Worm (Caenorhabditis elegans) whole organism, L3 larva: ENCODE measurements around the gene ptp-3.

Experiments used
- aly-2 ChIP-seq: fragments of 150-350 bp; optimal IDR thresholded peaks from 2 replicates; lab custom pipeline; 2014; ENCODE audit warnings: missing biosample characterization, missing genetic modification characterization
- ceh-28 ChIP-seq: fragments of 150-350 bp; optimal IDR thresholded peaks from 2 replicates; lab custom pipeline; 2014; ENCODE audit warnings: missing biosample characterization, missing genetic modification reagents, missing genetic modification characterization
- ceh-82 ChIP-seq: fragments of 150-350 bp; optimal IDR thresholded peaks from 2 replicates; lab custom pipeline; 2014; ENCODE audit warnings: missing biosample characterization, missing genetic modification characterization
- daf-12 ChIP-seq: fragments of 150-350 bp; optimal IDR thresholded peaks from 2 replicates; lab custom pipeline; 2014; ENCODE audit warnings: missing biosample characterization, missing genetic modification reagents, missing genetic modification characterization
- egl-5 ChIP-seq: fragments of 150-350 bp; optimal IDR thresholded peaks from 2 replicates; lab custom pipeline; 2017; ENCODE audit warnings: missing biosample characterization, missing genetic modification reagents, missing genetic modification characterization, inconsistent platforms
- elt-1 ChIP-seq: fragments of 150-350 bp; optimal IDR thresholded peaks from 2 replicates; lab custom pipeline; 2014; ENCODE audit warnings: missing biosample characterization, missing genetic modification characterization
- eor-1 ChIP-seq, 2 experiments: fragments of 150-350 bp; optimal IDR thresholded peaks; 2 replicates each; lab custom pipeline; 2014 to 2018; ENCODE audit warnings: missing biosample characterization in 2 of 2, missing genetic modification characterization in 2 of 2
- fkh-10 ChIP-seq: sonication (generic microtip); optimal IDR thresholded peaks from 2 replicates; lab custom pipeline; 2017; ENCODE audit warnings: missing biosample characterization, missing genetic modification reagents, missing genetic modification characterization
- hmg-11 ChIP-seq: sonication (generic microtip); optimal IDR thresholded peaks from 2 replicates; lab custom pipeline; 2016; ENCODE audit warnings: missing genetic modification characterization, missing compliant biosample characterization
- jun-1 ChIP-seq: fragments of 150-350 bp; optimal IDR thresholded peaks from 2 replicates; lab custom pipeline; 2014; ENCODE audit warnings: missing biosample characterization, missing genetic modification reagents, missing genetic modification characterization
- lin-39 ChIP-seq: fragments of 150-350 bp; optimal IDR thresholded peaks from 2 replicates; lab custom pipeline; 2018; ENCODE audit warnings: missing biosample characterization, missing genetic modification reagents, missing genetic modification characterization
- lsy-12 ChIP-seq: sonication (generic microtip); optimal IDR thresholded peaks from 2 replicates; lab custom pipeline; 2016; ENCODE audit warnings: mild to moderate bottlenecking, missing genetic modification characterization, missing compliant biosample characterization
- nfya-1 ChIP-seq: sonication (generic microtip); optimal IDR thresholded peaks from 2 replicates; lab custom pipeline; 2017; ENCODE audit warnings: missing genetic modification characterization, mild to moderate bottlenecking, missing compliant biosample characterization, antibody characterized with exemption, moderate library complexity; ENCODE audit not compliant: insufficient read depth
- nhr-25 ChIP-seq: sonication (generic microtip); optimal IDR thresholded peaks from 2 replicates; lab custom pipeline; 2017; ENCODE audit warnings: missing biosample characterization, missing genetic modification characterization
- nhr-28 ChIP-seq: fragments of 150-350 bp; optimal IDR thresholded peaks from 2 replicates; lab custom pipeline; 2014; ENCODE audit warnings: missing biosample characterization, missing genetic modification characterization
- nhr-76 ChIP-seq: fragments of 150-350 bp; sonication (generic microtip); optimal IDR thresholded peaks from 5 replicates; lab custom pipeline; 2014; ENCODE audit warnings: missing biosample characterization, missing genetic modification characterization
- nhr-77 ChIP-seq: fragments of 150-350 bp; optimal IDR thresholded peaks from 2 replicates; lab custom pipeline; 2014; ENCODE audit warnings: missing biosample characterization, missing genetic modification characterization
- pha-4 ChIP-seq: fragments of 150-350 bp; optimal IDR thresholded peaks from 2 replicates; lab custom pipeline; 2014; ENCODE audit warnings: missing biosample characterization, missing genetic modification reagents, missing genetic modification characterization
- pqm-1 ChIP-seq: fragments of 150-350 bp; optimal IDR thresholded peaks from 2 replicates; lab custom pipeline; 2017; ENCODE audit warnings: missing biosample characterization, missing genetic modification characterization, inconsistent platforms
- skn-1 ChIP-seq: fragments of 150-350 bp; optimal IDR thresholded peaks from 2 replicates; lab custom pipeline; 2014; ENCODE audit warnings: missing biosample characterization, missing genetic modification characterization
- tbx-2 ChIP-seq: sonication (generic microtip); optimal IDR thresholded peaks from 2 replicates; lab custom pipeline; 2016; ENCODE audit warnings: mild to moderate bottlenecking, missing genetic modification characterization, missing compliant biosample characterization
- unc-62 ChIP-seq: fragments of 150-350 bp; sonication (generic microtip); optimal IDR thresholded peaks from 4 replicates; lab custom pipeline; 2014; ENCODE audit warnings: missing biosample characterization, missing genetic modification reagents, missing genetic modification characterization
- zag-1 ChIP-seq: fragments of 150-350 bp; optimal IDR thresholded peaks from 2 replicates; lab custom pipeline; 2014; ENCODE audit warnings: missing biosample characterization, missing genetic modification characterization
- ztf-11 ChIP-seq: fragments of 150-350 bp; optimal IDR thresholded peaks from 2 replicates; lab custom pipeline; 2014; ENCODE audit warnings: missing biosample characterization, missing genetic modification characterization
- ztf-4 ChIP-seq: fragments of 150-350 bp; optimal IDR thresholded peaks from 2 replicates; lab custom pipeline; 2014; ENCODE audit warnings: missing biosample characterization, missing genetic modification characterization

Gene ptp-3

DNA sequence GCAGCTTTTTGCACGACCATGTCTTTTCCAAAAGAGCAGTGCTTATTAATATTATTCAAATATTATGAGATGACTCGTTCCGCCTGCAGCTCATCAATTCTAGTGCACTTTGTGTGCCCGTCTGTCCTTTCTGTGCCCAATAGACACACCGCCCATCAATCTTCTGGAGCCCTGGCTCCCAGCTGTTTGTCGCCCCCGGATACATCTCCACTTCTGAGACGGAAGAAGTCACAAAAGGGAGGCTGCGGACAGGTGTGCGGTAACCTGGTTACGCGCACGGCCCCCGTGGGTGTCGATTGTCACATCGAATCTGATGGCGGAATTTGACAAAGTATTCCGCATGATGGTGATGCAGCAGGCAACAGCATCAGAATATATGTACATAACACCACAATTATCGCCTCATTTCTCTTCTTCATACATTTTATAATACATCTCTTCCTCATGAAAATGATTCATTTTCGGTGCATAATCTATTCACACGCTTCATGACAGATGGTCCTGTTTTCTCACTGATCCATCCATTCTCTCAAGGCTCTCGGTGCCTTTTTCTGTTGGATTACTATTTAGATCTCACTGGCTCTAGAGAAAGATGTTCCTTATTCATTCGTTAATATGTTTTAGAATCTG is 11.2 kb downstream of the ptp-3 start:
- TF ChIP-seq nhr-25 (tag; lab: Kevin White, UChicago) (no peak), lin-39 (tag; lab: Kevin White, UChicago) (peak; percentile 56)

DNA sequence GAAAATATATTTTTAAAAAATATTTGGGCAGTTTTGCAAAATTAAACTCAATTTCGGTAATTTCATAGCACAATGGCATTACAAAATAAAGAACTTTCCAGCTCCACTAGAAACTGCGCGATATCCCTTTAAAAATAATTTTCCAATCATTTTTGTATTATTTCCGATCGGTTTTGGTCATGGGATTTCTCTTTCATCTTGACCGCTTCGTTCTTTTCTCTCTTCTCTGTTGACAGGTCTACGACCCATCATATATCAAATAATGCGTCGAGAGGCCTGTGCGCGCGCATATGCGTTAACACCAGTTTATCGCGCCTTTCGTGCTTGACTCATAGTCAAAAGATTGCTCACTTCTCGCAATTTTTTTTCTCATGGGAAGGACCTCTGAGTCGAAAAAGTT is 13.2 kb downstream of the ptp-3 start:
- TF ChIP-seq ceh-82 (tag; lab: Kevin White, UChicago) (no peak), pha-4 (peak; percentile 16)

DNA sequence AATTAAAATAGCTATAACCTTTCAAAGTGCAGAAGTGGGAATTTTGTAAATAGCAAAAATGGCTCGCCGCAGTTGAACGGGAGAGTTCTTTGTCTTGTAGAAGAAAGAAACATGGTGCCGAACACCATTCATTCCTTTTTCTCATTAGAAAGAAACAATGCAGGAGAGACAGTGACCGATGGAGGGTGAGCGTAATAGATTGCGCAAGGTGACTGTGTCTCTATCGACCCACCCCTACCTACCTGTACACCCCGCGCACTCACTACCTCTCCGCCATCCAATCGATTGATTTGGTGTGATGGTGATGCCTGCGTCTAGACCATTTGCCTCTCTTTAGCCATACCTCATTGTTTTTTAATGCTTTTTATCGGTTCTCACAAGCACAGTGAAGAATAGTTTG is 13.8 kb downstream of the ptp-3 start:
- peak; percentile 37 for TF ChIP-seq egl-5
- TF ChIP-seq lsy-12: no peak
- TF ChIP-seq, all 47 proteins: peak for 1

DNA sequence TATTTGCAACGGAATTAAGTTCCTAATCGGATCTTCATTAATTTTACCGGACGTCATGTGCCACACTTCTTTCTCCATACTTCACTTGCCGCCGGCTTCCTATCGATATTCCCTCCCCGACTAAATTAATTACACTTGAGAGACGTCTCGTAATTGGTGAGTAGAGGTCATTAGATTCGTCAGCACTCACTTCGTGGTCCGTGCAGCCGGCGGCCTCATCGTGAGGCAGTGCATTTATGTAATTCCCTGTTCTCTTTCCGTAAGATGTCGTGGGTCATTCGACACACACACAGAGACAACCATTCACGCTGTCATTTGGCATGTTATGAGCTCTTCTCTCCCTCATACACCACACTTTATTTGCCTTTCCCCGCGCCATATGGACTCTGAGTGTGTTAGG is 15.3 kb downstream of the ptp-3 start:
- TF ChIP-seq lin-39 (tag; lab: Kevin White, UChicago) (peak; percentile 71), fkh-10 (GFP tag; lab: Kevin White, UChicago) (no peak), unc-62 (GFP tag; lab: Kevin White, UChicago) (no peak)

ce11 chrII:10993607-10994229 is 18.4 kb downstream of the ptp-3 start:
- TF ChIP-seq elt-1 (tag; lab: Kevin White, UChicago): peak; percentile 89
- TF ChIP-seq egl-5: no peak

- TF ChIP-seq nhr-25 (tag; lab: Kevin White, UChicago): no peak
- no peak for TF ChIP-seq tbx-2 (tag; lab: Kevin White, UChicago)
- no peak for TF ChIP-seq pqm-1 (tag; lab: Kevin White, UChicago)
- no peak for TF ChIP-seq skn-1 (tag; lab: Kevin White, UChicago)
- no peak for TF ChIP-seq lsy-12
- no peak for TF ChIP-seq eor-1 (tag; optimal IDR thresholded peaks at IDR 0.05; lab: Kevin White, UChicago)
- no peak for TF ChIP-seq nhr-77 (tag; lab: Kevin White, UChicago)
- no peak for TF ChIP-seq hmg-11 (tag; lab: Kevin White, UChicago)
- no peak for TF ChIP-seq ztf-4
- no peak for TF ChIP-seq nfya-1 (tag; lab: Kevin White, UChicago)
- TF ChIP-seq, all 47 proteins: peak for 0
Measured at ce11 chrII:10995600-10995999, 20.3 kb downstream of the ptp-3 start.

ce11 chrII:10999109-10999508 is 23.8 kb downstream of the ptp-3 start:
- TF ChIP-seq ceh-28 (no peak), lsy-12 (no peak), nhr-76 (tag; lab: Kevin White, UChicago) (no peak), nhr-25 (tag; lab: Kevin White, UChicago) (no peak), eor-1 (tag; optimal IDR thresholded peaks at IDR 0.05; lab: Kevin White, UChicago) (no peak), hmg-11 (tag; lab: Kevin White, UChicago) (no peak), aly-2 (tag; lab: Kevin White, UChicago) (no peak), ztf-11 (tag; lab: Kevin White, UChicago) (no peak), unc-62 (GFP tag; lab: Kevin White, UChicago) (no peak), elt-1 (tag; lab: Kevin White, UChicago) (no peak)

- TF ChIP-seq nhr-28 (tag; lab: Kevin White, UChicago) (no peak), lin-39 (tag; lab: Kevin White, UChicago) (peak; percentile 30)
Measured at ce11 chrII:11004381-11004780, 29.0 kb downstream of the ptp-3 start.

- TF ChIP-seq zag-1 (tag; lab: Kevin White, UChicago): no peak
- TF ChIP-seq daf-12: no peak
- TF ChIP-seq elt-1 (tag; lab: Kevin White, UChicago): no peak
- TF ChIP-seq jun-1 (tag; lab: Kevin White, UChicago): no peak
Measured at ce11 chrII:11010914-11011313, 35.6 kb downstream of the ptp-3 start.
